Worm (Caenorhabditis elegans) whole organism, L1 larva: ENCODE data around the gene rhgf-1.

Source experiments
- C16A3.4 ChIP-seq: fragments of 150-350 bp; optimal IDR thresholded peaks from 2 replicates; lab custom pipeline; 2014; ENCODE audit warnings: missing biosample characterization, missing genetic modification characterization
- F16B12.6 ChIP-seq: fragments of 150-350 bp; optimal IDR thresholded peaks from 2 replicates; lab custom pipeline; 2014; ENCODE audit warnings: missing biosample characterization, missing genetic modification characterization
- alr-1 ChIP-seq: fragments of 200-800 bp; sonication (Bioruptor generic); optimal IDR thresholded peaks from 2 replicates; lab custom pipeline; 2018; ENCODE audit warnings: borderline replicate concordance, mild to moderate bottlenecking, missing genetic modification characterization, missing compliant biosample characterization
- ama-1 ChIP-seq: fragments of 150-350 bp; optimal IDR thresholded peaks from 2 replicates; lab custom pipeline; 2014
- blmp-1 ChIP-seq: fragments of 150-350 bp; optimal IDR thresholded peaks from 2 replicates; lab custom pipeline; 2014; ENCODE audit warnings: missing biosample characterization, missing genetic modification characterization
- ceh-8 ChIP-seq: fragments of 200-800 bp; sonication (Bioruptor generic); optimal IDR thresholded peaks from 2 replicates; lab custom pipeline; 2018; ENCODE audit warnings: mild to moderate bottlenecking, missing genetic modification characterization, moderate library complexity, missing compliant biosample characterization
- ceh-90 ChIP-seq: sonication (generic microtip); optimal IDR thresholded peaks from 2 replicates; lab custom pipeline; 2016; ENCODE audit warnings: missing genetic modification characterization, missing compliant biosample characterization
- ces-1 ChIP-seq: fragments of 150-350 bp; optimal IDR thresholded peaks from 2 replicates; lab custom pipeline; 2014; ENCODE audit warnings: missing biosample characterization, missing genetic modification reagents, missing genetic modification characterization
- egl-13 ChIP-seq: sonication (generic microtip); optimal IDR thresholded peaks from 2 replicates; lab custom pipeline; 2016; ENCODE audit warnings: missing genotype, missing genetic modification reagents, missing genetic modification characterization, missing compliant biosample characterization
- elt-2 ChIP-seq: sonication (generic microtip); optimal IDR thresholded peaks from 2 replicates; lab custom pipeline; 2016; ENCODE audit warnings: missing genetic modification characterization, mild to moderate bottlenecking, inconsistent platforms, missing compliant biosample characterization, missing genetic modification reagents
- elt-3 ChIP-seq, 6 experiments: fragments of 150-350 bp in 1 of 6; sonication (generic microtip); optimal IDR thresholded peaks; 2 replicates each; lab custom pipeline; 2017 to 2018; ENCODE audit warnings: missing biosample characterization in 6 of 6, missing genetic modification characterization in 6 of 6, inconsistent platforms in 1 of 6
- fkh-8 ChIP-seq: sonication (generic microtip); optimal IDR thresholded peaks from 2 replicates; lab custom pipeline; 2016; ENCODE audit warnings: mild to moderate bottlenecking, missing genetic modification characterization, missing compliant biosample characterization
- grh-1 ChIP-seq: fragments of 200-800 bp; sonication (Bioruptor generic); IDR thresholded peaks from 2 replicates; pipeline ENCODE4 v1.3.6; 2022; ENCODE audit warnings: missing genetic modification reagents, missing genetic modification characterization, missing compliant biosample characterization
- jun-1 ChIP-seq: fragments of 150-350 bp; optimal IDR thresholded peaks from 2 replicates; lab custom pipeline; 2014; ENCODE audit warnings: missing biosample characterization, missing genetic modification reagents, missing genetic modification characterization
- lin-14 ChIP-seq: fragments of 200-800 bp; sonication (Bioruptor generic); optimal IDR thresholded peaks from 2 replicates; lab custom pipeline; 2018; ENCODE audit warnings: mild to moderate bottlenecking, missing genetic modification characterization, moderate library complexity, missing compliant biosample characterization
- lin-35 ChIP-seq, 2 experiments: fragments of 150-350 bp; optimal IDR thresholded peaks; 2 replicates each; lab custom pipeline; 2014; ENCODE audit warnings: missing biosample characterization in 2 of 2, missing genetic modification characterization in 2 of 2, missing genetic modification reagents in 2 of 2
- lsy-2 ChIP-seq, 2 experiments: fragments of 150-350 bp; optimal IDR thresholded peaks; 2 replicates each; lab custom pipeline; 2014; ENCODE audit warnings: missing biosample characterization in 2 of 2, missing genetic modification characterization in 2 of 2
- mep-1 ChIP-seq: fragments of 150-350 bp; optimal IDR thresholded peaks from 2 replicates; lab custom pipeline; 2014; ENCODE audit warnings: missing biosample characterization, missing genetic modification characterization
- nhr-11 ChIP-seq: fragments of 150-350 bp; optimal IDR thresholded peaks from 2 replicates; lab custom pipeline; 2014; ENCODE audit warnings: missing biosample characterization, missing genetic modification characterization
- nhr-47 ChIP-seq: sonication (generic microtip); optimal IDR thresholded peaks from 2 replicates; lab custom pipeline; 2016; ENCODE audit warnings: mild to moderate bottlenecking, missing genetic modification characterization, moderate library complexity, missing compliant biosample characterization
- nhr-71 ChIP-seq: sonication (generic microtip); optimal IDR thresholded peaks from 2 replicates; lab custom pipeline; 2016; ENCODE audit warnings: mild to moderate bottlenecking, missing genetic modification characterization, moderate library complexity, missing compliant biosample characterization
- nhr-85 ChIP-seq: sonication (generic microtip); peaks from one replicate; lab custom pipeline; 2016; ENCODE audit warnings: missing genetic modification characterization, inconsistent platforms, missing compliant biosample characterization
- pag-3 ChIP-seq: sonication (generic microtip); optimal IDR thresholded peaks from 2 replicates; lab custom pipeline; 2017; ENCODE audit warnings: missing genetic modification characterization, mild to moderate bottlenecking, missing compliant biosample characterization, antibody characterized with exemption, borderline replicate concordance; ENCODE audit not compliant: insufficient read depth
- pax-3 ChIP-seq: fragments of 200-800 bp; sonication (Bioruptor generic); optimal IDR thresholded peaks from 2 replicates; lab custom pipeline; 2018; ENCODE audit warnings: mild to moderate bottlenecking, missing genetic modification characterization, moderate library complexity, missing compliant biosample characterization
- pqm-1 ChIP-seq: sonication (generic microtip); optimal IDR thresholded peaks from 3 replicates; lab custom pipeline; 2017; ENCODE audit warnings: missing biosample characterization, missing genetic modification characterization
- rnt-1 ChIP-seq: sonication (generic microtip); optimal IDR thresholded peaks from 2 replicates; lab custom pipeline; 2016; ENCODE audit warnings: mild to moderate bottlenecking, missing genetic modification characterization, moderate library complexity, missing compliant biosample characterization
- sptf-1 ChIP-seq: fragments of 150-350 bp; optimal IDR thresholded peaks from 2 replicates; lab custom pipeline; 2014; ENCODE audit warnings: missing biosample characterization, missing genetic modification characterization
- sup-37 ChIP-seq: fragments of 200-800 bp; sonication (Bioruptor generic); optimal IDR thresholded peaks from 2 replicates; lab custom pipeline; 2018; ENCODE audit warnings: mild to moderate bottlenecking, missing genetic modification characterization, missing compliant biosample characterization
- swsn-7 ChIP-seq: sonication (generic microtip); optimal IDR thresholded peaks from 2 replicates; lab custom pipeline; 2016; ENCODE audit warnings: missing genetic modification characterization, missing compliant biosample characterization
- tbx-2 ChIP-seq: sonication (generic microtip); optimal IDR thresholded peaks from 2 replicates; lab custom pipeline; 2016; ENCODE audit warnings: missing genetic modification characterization, missing compliant biosample characterization
- tlp-1 ChIP-seq: fragments of 150-350 bp; optimal IDR thresholded peaks from 2 replicates; lab custom pipeline; 2014; ENCODE audit warnings: missing biosample characterization, missing genetic modification characterization
- unc-30 ChIP-seq: sonication (generic microtip); optimal IDR thresholded peaks from 2 replicates; lab custom pipeline; 2017; ENCODE audit warnings: missing biosample characterization, missing genetic modification characterization
- unc-62 ChIP-seq: fragments of 150-350 bp; optimal IDR thresholded peaks from 2 replicates; lab custom pipeline; 2014; ENCODE audit warnings: missing biosample characterization, missing genetic modification reagents, missing genetic modification characterization
- unc-86 ChIP-seq: sonication (generic microtip); optimal IDR thresholded peaks from 2 replicates; lab custom pipeline; 2016; ENCODE audit warnings: missing genetic modification characterization, missing compliant biosample characterization
- unc-98 ChIP-seq: fragments of 200-800 bp; sonication (Bioruptor generic); IDR thresholded peaks from 2 replicates; pipeline ENCODE4 v1.3.6; 2022; ENCODE audit warnings: missing genetic modification characterization, missing compliant biosample characterization
- xbp-1 ChIP-seq: sonication (generic microtip); optimal IDR thresholded peaks from 2 replicates; lab custom pipeline; 2016; ENCODE audit warnings: missing genetic modification characterization, missing compliant biosample characterization
- zag-1 ChIP-seq: fragments of 150-350 bp; optimal IDR thresholded peaks from 2 replicates; lab custom pipeline; 2014; ENCODE audit warnings: missing biosample characterization, missing genetic modification characterization

The rhgf-1 gene

DNA sequence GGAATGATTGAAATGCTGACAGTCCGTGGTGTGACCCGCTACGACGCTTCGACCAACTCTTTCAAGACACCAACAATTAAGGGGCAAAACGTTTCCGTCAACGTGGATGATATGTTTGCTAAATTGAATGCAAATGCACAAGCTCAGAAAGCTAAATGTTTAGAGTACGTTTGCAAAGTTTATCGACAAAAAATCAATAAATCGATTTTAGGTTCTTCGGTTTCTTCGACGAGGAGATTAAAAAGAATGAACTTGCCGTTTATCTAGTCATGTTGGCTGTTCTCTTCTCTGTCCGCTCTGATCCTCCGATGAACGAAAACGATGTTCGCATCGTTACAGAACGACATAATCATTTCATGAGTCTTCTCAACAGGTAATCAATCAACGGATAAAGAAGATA, 46.9 kb downstream of the rhgf-1 start:
- TF ChIP-seq tbx-2 (tag; lab: Kevin White, UChicago) (no peak), pqm-1 (no peak), pax-3 (tag; lab: Kevin White, UChicago) (no peak), blmp-1 (tag; lab: Kevin White, UChicago) (no peak), pag-3 (tag; lab: Kevin White, UChicago) (no peak), nhr-47 (tag; lab: Kevin White, UChicago) (no peak), elt-2 (tag; lab: Kevin White, UChicago) (no peak)

DNA sequence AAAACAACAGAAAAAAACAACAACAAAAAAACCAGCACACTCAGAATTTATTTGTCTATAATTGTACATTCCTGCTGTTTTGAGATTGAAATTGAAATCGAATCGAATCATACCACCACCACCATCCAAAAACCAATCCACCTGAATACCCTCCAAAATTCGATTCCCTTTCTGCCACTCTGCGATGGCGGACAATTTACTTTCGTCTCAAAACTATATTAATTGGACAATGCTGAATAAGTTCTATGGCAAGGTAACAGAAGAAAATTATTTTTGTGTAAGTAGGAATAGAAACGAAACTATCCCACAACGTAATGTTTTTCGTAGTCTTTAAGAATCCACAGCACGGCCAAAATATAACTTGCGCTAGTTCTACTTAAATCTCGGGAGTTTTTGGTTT, 52.2 kb downstream of the rhgf-1 start:
- TF ChIP-seq ama-1 (lab: Kevin White, UChicago) (no peak), zag-1 (no peak), F16B12.6 (tag; lab: Kevin White, UChicago) (no peak)

DNA sequence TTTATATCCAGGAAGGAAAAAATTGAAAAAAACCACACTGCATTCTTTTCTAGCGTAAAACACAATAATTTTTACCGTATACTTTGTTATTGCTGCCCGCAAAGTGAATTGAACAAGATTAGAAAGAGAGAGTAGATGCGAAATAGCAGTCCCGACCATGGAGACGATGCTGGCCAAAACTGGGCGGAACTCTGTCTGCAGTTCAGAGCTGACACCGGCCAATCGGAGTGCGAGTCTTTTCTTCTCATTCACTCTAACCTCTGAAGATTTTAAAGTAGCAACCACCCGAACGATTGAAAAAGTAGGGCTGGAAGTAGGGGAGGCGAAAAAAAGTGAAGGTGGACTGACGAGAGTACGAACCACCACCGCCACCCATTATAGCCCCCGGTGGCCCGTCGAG, 55.1 kb downstream of the rhgf-1 start:
- TF ChIP-seq swsn-7 (tag; lab: Kevin White, UChicago), result no peak
- TF ChIP-seq pag-3 (tag; lab: Kevin White, UChicago), result no peak
- TF ChIP-seq blmp-1 (tag; lab: Kevin White, UChicago), result peak; percentile 80
- TF ChIP-seq xbp-1 (tag; lab: Kevin White, UChicago), result peak; percentile 86
- peak in 1 of 2 experiments; percentile 63 for TF ChIP-seq lsy-2 (tag; optimal IDR thresholded peaks at IDR 0.05; lab: Kevin White, UChicago)
- no peak for TF ChIP-seq ceh-90 (tag; lab: Kevin White, UChicago)
- TF ChIP-seq nhr-85 (tag; lab: Kevin White, UChicago), result peak; percentile 12

DNA sequence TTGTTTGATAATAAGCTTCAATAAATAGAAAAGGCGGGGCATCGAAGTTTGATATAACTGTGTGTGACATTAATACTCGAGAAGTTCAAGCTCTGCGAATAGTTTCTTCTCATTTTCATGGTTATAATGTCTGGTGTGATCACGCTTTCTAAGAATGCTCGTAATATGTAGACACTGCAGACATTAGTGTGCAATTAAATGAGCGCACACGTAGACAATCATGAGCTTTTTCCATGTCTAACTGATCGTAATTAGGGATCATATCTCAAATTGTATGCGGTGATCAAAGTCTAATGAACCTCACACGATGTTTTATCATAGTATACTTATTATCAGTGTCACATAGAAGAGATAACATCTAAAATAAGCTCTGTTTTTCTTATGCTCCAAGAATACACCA, 61.6 kb downstream of the rhgf-1 start:
- TF ChIP-seq lin-14 (GFP tag; lab: Kevin White, UChicago) (peak; percentile 25), unc-62 (no peak), mep-1 (tag; lab: Kevin White, UChicago) (no peak), unc-30 (no peak), sptf-1 (tag; lab: Kevin White, UChicago) (no peak), elt-3 (tag; optimal IDR thresholded peaks at IDR 0.05; lab: Kevin White, UChicago) (no peak), unc-98 (GFP tag; lab: Robert Waterston, UW) (no peak), fkh-8 (tag; lab: Kevin White, UChicago) (peak; percentile 75), elt-2 (tag; lab: Kevin White, UChicago) (peak; percentile 64), sup-37 (GFP tag; lab: Kevin White, UChicago) (no peak), C16A3.4 (tag; lab: Kevin White, UChicago) (no peak), alr-1 (no peak), lin-35 (GFP tag; optimal IDR thresholded peaks at IDR 0.05; lab: Kevin White, UChicago) (no peak), unc-86 (tag; lab: Kevin White, UChicago) (no peak), ceh-8 (GFP tag; lab: Kevin White, UChicago) (peak; percentile 93), grh-1 (no peak), nhr-71 (tag; lab: Kevin White, UChicago) (peak; percentile 65), pax-3 (tag; lab: Kevin White, UChicago) (peak; percentile 4), nhr-85 (tag; lab: Kevin White, UChicago) (no peak), egl-13 (tag; lab: Kevin White, UChicago) (no peak), tlp-1 (tag; lab: Kevin White, UChicago) (no peak), jun-1 (tag; lab: Kevin White, UChicago) (no peak), nhr-47 (tag; lab: Kevin White, UChicago) (peak; percentile 47), swsn-7 (tag; lab: Kevin White, UChicago) (no peak), rnt-1 (tag; lab: Kevin White, UChicago) (no peak), ces-1 (GFP tag; lab: Kevin White, UChicago) (no peak), nhr-11 (tag; lab: Kevin White, UChicago) (peak; percentile 32)
